Worm (Caenorhabditis elegans) whole organism, L1 larva: ENCODE data around the gene C16C10.2.

Experiments
- ama-1 ChIP-seq: fragments of 150-350 bp; optimal IDR thresholded peaks from 2 replicates; lab custom pipeline; 2014
- elt-2 ChIP-seq: sonication (generic microtip); optimal IDR thresholded peaks from 2 replicates; lab custom pipeline; 2016; ENCODE audit warnings: missing genetic modification characterization, mild to moderate bottlenecking, inconsistent platforms, missing compliant biosample characterization, missing genetic modification reagents
- grh-1 ChIP-seq: fragments of 200-800 bp; sonication (Bioruptor generic); IDR thresholded peaks from 2 replicates; pipeline ENCODE4 v1.3.6; 2022; ENCODE audit warnings: missing genetic modification reagents, missing genetic modification characterization, missing compliant biosample characterization

DNA sequence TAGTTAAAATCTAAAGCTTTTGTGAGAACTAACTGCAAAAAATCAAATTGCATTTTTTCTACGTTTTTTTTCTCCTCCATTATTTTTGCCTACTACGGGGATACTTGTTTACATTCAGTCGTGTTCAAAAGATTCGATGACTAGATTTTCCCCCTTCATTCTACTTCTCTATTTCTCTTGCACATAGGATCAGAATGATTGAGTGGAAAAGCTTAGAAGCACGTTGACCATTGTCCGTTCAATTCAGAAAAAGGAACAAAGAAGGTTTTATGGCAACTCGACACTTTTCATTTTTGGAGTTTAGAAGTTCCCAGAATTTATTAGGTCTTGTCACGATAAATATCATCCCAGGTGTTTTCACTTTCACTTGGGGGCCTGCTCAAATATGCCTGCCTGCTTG lies 41.3 kb downstream of the C16C10.2 start:
- no peak for TF ChIP-seq elt-2
- no peak for TF ChIP-seq grh-1 (GFP tag; lab: Robert Waterston, UW)
- no peak for TF ChIP-seq ama-1 (lab: Kevin White, UChicago)
